Worm (Caenorhabditis elegans) whole organism, L3 larva: ENCODE results near the gene snt-7.

Experiments used
- R02D3.7 ChIP-seq: fragments of 150-350 bp; optimal IDR thresholded peaks from 2 replicates; lab custom pipeline; 2014; ENCODE audit warnings: missing biosample characterization, missing genetic modification characterization
- ZK546.5 ChIP-seq: sonication (generic microtip); optimal IDR thresholded peaks from 2 replicates; lab custom pipeline; 2017; ENCODE audit warnings: missing biosample characterization, missing genetic modification characterization
- ama-1 ChIP-seq: fragments of 150-350 bp; optimal IDR thresholded peaks from 2 replicates; lab custom pipeline; 2018
- ceh-28 ChIP-seq: fragments of 150-350 bp; optimal IDR thresholded peaks from 2 replicates; lab custom pipeline; 2014; ENCODE audit warnings: missing biosample characterization, missing genetic modification reagents, missing genetic modification characterization
- daf-12 ChIP-seq: fragments of 150-350 bp; optimal IDR thresholded peaks from 2 replicates; lab custom pipeline; 2014; ENCODE audit warnings: missing biosample characterization, missing genetic modification reagents, missing genetic modification characterization
- egl-27 ChIP-seq: sonication (generic microtip); optimal IDR thresholded peaks from 4 replicates; lab custom pipeline; 2017; ENCODE audit warnings: missing biosample characterization, missing genetic modification reagents, missing genetic modification characterization
- egl-5 ChIP-seq: fragments of 150-350 bp; optimal IDR thresholded peaks from 2 replicates; lab custom pipeline; 2017; ENCODE audit warnings: missing biosample characterization, missing genetic modification reagents, missing genetic modification characterization, inconsistent platforms
- elt-1 ChIP-seq: fragments of 150-350 bp; optimal IDR thresholded peaks from 2 replicates; lab custom pipeline; 2014; ENCODE audit warnings: missing biosample characterization, missing genetic modification characterization
- elt-2 ChIP-seq: sonication (generic microtip); optimal IDR thresholded peaks from 2 replicates; lab custom pipeline; 2016; ENCODE audit warnings: missing genetic modification reagents, mild to moderate bottlenecking, missing genetic modification characterization, missing compliant biosample characterization
- fkh-10 ChIP-seq: sonication (generic microtip); optimal IDR thresholded peaks from 2 replicates; lab custom pipeline; 2017; ENCODE audit warnings: missing biosample characterization, missing genetic modification reagents, missing genetic modification characterization
- fkh-2 ChIP-seq: fragments of 150-350 bp; optimal IDR thresholded peaks from 2 replicates; lab custom pipeline; 2014; ENCODE audit warnings: missing biosample characterization, missing genetic modification reagents, missing genetic modification characterization
- fos-1 ChIP-seq: fragments of 150-350 bp; optimal IDR thresholded peaks from 2 replicates; lab custom pipeline; 2014; ENCODE audit warnings: missing biosample characterization, missing genetic modification characterization
- lin-39 ChIP-seq: fragments of 150-350 bp; optimal IDR thresholded peaks from 2 replicates; lab custom pipeline; 2018; ENCODE audit warnings: missing biosample characterization, missing genetic modification reagents, missing genetic modification characterization
- lsy-12 ChIP-seq: sonication (generic microtip); optimal IDR thresholded peaks from 2 replicates; lab custom pipeline; 2016; ENCODE audit warnings: mild to moderate bottlenecking, missing genetic modification characterization, missing compliant biosample characterization
- nfya-1 ChIP-seq: sonication (generic microtip); optimal IDR thresholded peaks from 2 replicates; lab custom pipeline; 2017; ENCODE audit warnings: missing genetic modification characterization, mild to moderate bottlenecking, missing compliant biosample characterization, antibody characterized with exemption, moderate library complexity; ENCODE audit not compliant: insufficient read depth
- nhr-11 ChIP-seq: fragments of 150-350 bp; optimal IDR thresholded peaks from 2 replicates; lab custom pipeline; 2014; ENCODE audit warnings: missing biosample characterization, missing genetic modification characterization
- nhr-23 ChIP-seq: fragments of 150-350 bp; optimal IDR thresholded peaks from 2 replicates; lab custom pipeline; 2014; ENCODE audit warnings: missing biosample characterization, missing genetic modification reagents, missing genetic modification characterization
- nhr-25 ChIP-seq: sonication (generic microtip); optimal IDR thresholded peaks from 2 replicates; lab custom pipeline; 2017; ENCODE audit warnings: missing biosample characterization, missing genetic modification characterization
- nhr-28 ChIP-seq: fragments of 150-350 bp; optimal IDR thresholded peaks from 2 replicates; lab custom pipeline; 2014; ENCODE audit warnings: missing biosample characterization, missing genetic modification characterization
- nhr-43 ChIP-seq: sonication (generic microtip); optimal IDR thresholded peaks from 2 replicates; lab custom pipeline; 2016; ENCODE audit warnings: mild to moderate bottlenecking, missing genetic modification characterization, missing compliant biosample characterization; ENCODE audit not compliant: poor library complexity, severe bottlenecking
- nhr-76 ChIP-seq: fragments of 150-350 bp; sonication (generic microtip); optimal IDR thresholded peaks from 5 replicates; lab custom pipeline; 2014; ENCODE audit warnings: missing biosample characterization, missing genetic modification characterization
- nhr-77 ChIP-seq: fragments of 150-350 bp; optimal IDR thresholded peaks from 2 replicates; lab custom pipeline; 2014; ENCODE audit warnings: missing biosample characterization, missing genetic modification characterization
- pha-4 ChIP-seq: fragments of 150-350 bp; optimal IDR thresholded peaks from 2 replicates; lab custom pipeline; 2014; ENCODE audit warnings: missing biosample characterization, missing genetic modification reagents, missing genetic modification characterization
- pqm-1 ChIP-seq: fragments of 150-350 bp; optimal IDR thresholded peaks from 2 replicates; lab custom pipeline; 2017; ENCODE audit warnings: missing biosample characterization, missing genetic modification characterization, inconsistent platforms
- snpc-4 ChIP-seq: fragments of 150-350 bp; optimal IDR thresholded peaks from 2 replicates; lab custom pipeline; 2014; ENCODE audit warnings: missing biosample characterization, missing genetic modification characterization
- unc-39 ChIP-seq: sonication (generic microtip); optimal IDR thresholded peaks from 4 replicates; lab custom pipeline; 2017; ENCODE audit warnings: missing biosample characterization, missing genetic modification characterization
- unc-62 ChIP-seq: fragments of 150-350 bp; sonication (generic microtip); optimal IDR thresholded peaks from 4 replicates; lab custom pipeline; 2014; ENCODE audit warnings: missing biosample characterization, missing genetic modification reagents, missing genetic modification characterization
- zag-1 ChIP-seq: fragments of 150-350 bp; optimal IDR thresholded peaks from 2 replicates; lab custom pipeline; 2014; ENCODE audit warnings: missing biosample characterization, missing genetic modification characterization
- ztf-11 ChIP-seq: fragments of 150-350 bp; optimal IDR thresholded peaks from 2 replicates; lab custom pipeline; 2014; ENCODE audit warnings: missing biosample characterization, missing genetic modification characterization
- ztf-4 ChIP-seq: fragments of 150-350 bp; optimal IDR thresholded peaks from 2 replicates; lab custom pipeline; 2014; ENCODE audit warnings: missing biosample characterization, missing genetic modification characterization

Gene snt-7

DNA sequence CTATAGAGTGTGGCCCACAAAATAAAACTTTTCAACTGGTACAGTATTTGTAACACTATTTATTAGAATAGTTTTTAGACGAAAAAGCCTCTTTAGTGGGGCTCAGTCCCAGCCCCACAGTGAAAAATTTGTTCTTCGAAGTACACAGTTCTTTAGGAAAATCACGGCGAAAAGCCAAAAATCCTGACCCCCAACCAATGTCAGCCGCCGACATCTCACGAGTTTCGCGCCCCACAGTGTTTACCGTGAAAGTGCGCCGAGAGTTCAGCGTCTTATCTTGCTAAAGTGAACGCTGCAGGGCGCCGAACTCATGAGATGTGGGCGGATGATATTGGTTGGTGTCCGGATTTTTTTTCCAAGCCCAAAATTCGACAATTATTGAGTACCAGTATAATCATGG is 28.0 kb downstream of the snt-7 start:
- TF ChIP-seq snpc-4 (tag; lab: Kevin White, UChicago) = peak; percentile 77
- TF ChIP-seq elt-2 (tag; lab: Kevin White, UChicago) = no peak
- no peak for TF ChIP-seq nhr-25 (tag; lab: Kevin White, UChicago)
- TF ChIP-seq fos-1 (tag; lab: Kevin White, UChicago) = no peak

ce11 chrX:15168424-15168823 is 30.5 kb downstream of the snt-7 start, which contains the start of gene ocr-3:
TSS of gene ocr-3 (plus strand) at chrX:15168724.
- TF ChIP-seq nhr-28 (tag; lab: Kevin White, UChicago) (no peak), nhr-23 (tag; lab: Kevin White, UChicago) (no peak), ama-1 (lab: Kevin White, UChicago) (no peak), daf-12 (tag; lab: Kevin White, UChicago) (no peak), zag-1 (tag; lab: Kevin White, UChicago) (no peak), nfya-1 (no peak), nhr-11 (tag; lab: Kevin White, UChicago) (no peak)

- TF ChIP-seq unc-39 (no peak), elt-2 (tag; lab: Kevin White, UChicago) (peak; percentile 75), pqm-1 (tag; lab: Kevin White, UChicago) (peak; percentile 82)
- TF ChIP-seq, all 47 proteins: peak for 2
Measured at ce11 chrX:15167692-15168091, 31.3 kb downstream of the snt-7 start.

DNA sequence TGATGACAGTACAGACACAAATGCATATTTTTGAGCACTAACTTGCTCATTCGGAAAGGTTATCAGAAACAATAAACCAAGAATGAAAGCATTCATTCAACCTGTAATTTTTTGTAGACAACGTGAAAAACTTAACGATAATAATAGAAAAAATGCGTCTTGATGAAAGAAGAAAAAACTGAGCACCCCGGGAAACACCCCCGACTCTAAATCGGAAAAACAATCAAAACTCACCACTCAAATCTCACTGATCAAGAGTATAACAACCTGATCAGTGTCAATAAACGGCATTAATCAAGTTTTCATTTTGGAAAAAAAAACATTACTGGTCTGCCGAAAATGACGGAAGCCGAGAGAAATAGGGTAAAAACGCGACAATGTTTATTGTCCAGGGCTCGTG is 32.8 kb downstream of the snt-7 start, which contains the start of gene T10B10.8:
T10B10.8 (minus strand) TSS at position 101 of the 400 bp plus-strand sequence.
- no peak for TF ChIP-seq snpc-4 (tag; lab: Kevin White, UChicago)
- peak; percentile 40 for TF ChIP-seq pha-4
- no peak for TF ChIP-seq R02D3.7 (tag; lab: Kevin White, UChicago)
- TF ChIP-seq, all 47 proteins: peak for 1

ce11 chrX:15164108-15164507 is 34.8 kb downstream of the snt-7 start, which contains the start of gene T10B10.9:
TSS of gene T10B10.9 (plus strand) at chrX:15164408.
- TF ChIP-seq lsy-12 (tag; lab: Kevin White, UChicago) = no peak
- no peak for TF ChIP-seq lin-39
- TF ChIP-seq ztf-4 (tag; lab: Kevin White, UChicago) = no peak
- no peak for TF ChIP-seq egl-5 (tag; lab: Kevin White, UChicago)
- TF ChIP-seq nhr-76 (tag; lab: Kevin White, UChicago) = no peak
- TF ChIP-seq fkh-10 = no peak

DNA sequence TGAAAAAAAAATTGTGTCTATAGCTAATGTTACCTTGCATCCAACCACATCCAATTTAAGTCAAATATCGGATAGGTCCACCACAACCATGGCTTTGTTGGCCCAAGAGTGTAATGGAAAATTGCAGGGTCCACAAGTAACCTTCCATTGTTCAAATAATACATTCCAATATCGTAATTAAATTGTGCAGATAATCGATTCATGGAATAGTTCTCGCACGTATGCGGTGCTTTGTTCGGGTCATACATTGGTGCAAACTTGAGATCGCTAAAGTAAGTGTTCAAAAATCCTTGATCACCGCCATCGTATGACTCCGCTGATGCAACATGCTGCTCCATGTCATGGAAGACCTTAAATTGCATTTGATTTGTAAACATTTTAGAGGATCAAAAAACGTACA is 35.8 kb downstream of the snt-7 start:
- TF ChIP-seq egl-27 (no peak), zag-1 (tag; lab: Kevin White, UChicago) (no peak), ztf-11 (tag; lab: Kevin White, UChicago) (no peak), unc-62 (GFP tag; lab: Kevin White, UChicago) (no peak), nhr-77 (tag; lab: Kevin White, UChicago) (no peak), nhr-11 (tag; lab: Kevin White, UChicago) (no peak), fkh-10 (no peak), nhr-25 (tag; lab: Kevin White, UChicago) (no peak), ZK546.5 (tag; lab: Kevin White, UChicago) (no peak), elt-1 (tag; lab: Kevin White, UChicago) (no peak), fkh-2 (tag; lab: Kevin White, UChicago) (no peak), snpc-4 (tag; lab: Kevin White, UChicago) (no peak), ceh-28 (tag; lab: Kevin White, UChicago) (no peak), nhr-43 (tag; lab: Kevin White, UChicago) (no peak)

- TF ChIP-seq egl-5 (tag; lab: Kevin White, UChicago) = no peak
- peak; percentile 3 for TF ChIP-seq nhr-25 (tag; lab: Kevin White, UChicago)
Measured at ce11 chrX:15160923-15161322, 38.0 kb downstream of the snt-7 start.
